Fruit fly (Drosophila melanogaster) whole organism, embryonic: ENCODE measurements around the gene pyd.

Source experiments
- Ada2b ChIP-seq: fragments of 200-800 bp; sonication (Bioruptor generic); IDR thresholded peaks from 2 replicates; pipeline ENCODE4 v1.3.6; 2022; ENCODE audit warnings: missing biosample characterization, missing genetic modification characterization
- CG10209 ChIP-seq: fragments of 200-800 bp; sonication (Bioruptor generic); optimal IDR thresholded peaks from 3 replicates; lab custom pipeline; 2017; ENCODE audit warnings: missing biosample characterization, mild to moderate bottlenecking, missing genetic modification characterization, missing genetic modification reagents
- CG1024 ChIP-seq: fragments of 200-800 bp; sonication (Bioruptor generic); IDR thresholded peaks from 2 replicates; pipeline ENCODE4 v1.3.6; 2022; ENCODE audit warnings: missing biosample characterization, missing genetic modification characterization
- CG10654 ChIP-seq: fragments of 200-800 bp; sonication (Bioruptor generic); optimal IDR thresholded peaks from 2 replicates; lab custom pipeline; 2016; ENCODE audit warnings: missing biosample characterization, missing genetic modification characterization
- CG12219 ChIP-seq: fragments of 200-800 bp; sonication (Bioruptor generic); optimal IDR thresholded peaks from 3 replicates; lab custom pipeline; 2018; ENCODE audit warnings: missing biosample characterization, mild to moderate bottlenecking, missing genetic modification characterization
- CG17912 ChIP-seq: fragments of 200-800 bp; sonication (Bioruptor generic); optimal IDR thresholded peaks from 2 replicates; lab custom pipeline; 2018; ENCODE audit warnings: missing biosample characterization, mild to moderate bottlenecking, missing genetic modification characterization
- CG18011 ChIP-seq: fragments of 200-800 bp; sonication (Bioruptor generic); optimal IDR thresholded peaks from 2 replicates; lab custom pipeline; 2017; ENCODE audit warnings: missing biosample characterization, missing genetic modification characterization, mild to moderate bottlenecking, moderate library complexity, missing genotype
- CG2202 ChIP-seq: fragments of 200-800 bp; sonication (Bioruptor generic); optimal IDR thresholded peaks from 2 replicates; lab custom pipeline; 2018; ENCODE audit warnings: missing biosample characterization, mild to moderate bottlenecking, missing genetic modification characterization
- CG32532 ChIP-seq: fragments of 200-800 bp; sonication (Bioruptor generic); IDR thresholded peaks from 2 replicates; pipeline ENCODE4 v1.3.6; 2022; ENCODE audit warnings: missing biosample characterization, missing genetic modification characterization
- CG32767 ChIP-seq: fragments of 200-800 bp; sonication (Bioruptor generic); IDR thresholded peaks from 2 replicates; pipeline ENCODE4 v1.3.6; 2022; ENCODE audit warnings: missing biosample characterization, missing genetic modification characterization
- CG3995 ChIP-seq: fragments of 200-800 bp; sonication (Bioruptor generic); optimal IDR thresholded peaks from 3 replicates; lab custom pipeline; 2016; ENCODE audit warnings: missing biosample characterization, missing genetic modification characterization
- CG6654 ChIP-seq: fragments of 200-800 bp; sonication (Bioruptor generic); optimal IDR thresholded peaks from 2 replicates; lab custom pipeline; 2017; ENCODE audit warnings: missing biosample characterization, mild to moderate bottlenecking, missing genetic modification characterization
- CG6683 ChIP-seq: fragments of 200-800 bp; sonication (Bioruptor generic); optimal IDR thresholded peaks from 2 replicates; lab custom pipeline; 2017; ENCODE audit warnings: missing biosample characterization, mild to moderate bottlenecking, missing genetic modification characterization, missing genetic modification reagents
- CG6854 ChIP-seq: fragments of 200-800 bp; sonication (Bioruptor generic); optimal IDR thresholded peaks from 3 replicates; lab custom pipeline; 2017; ENCODE audit warnings: missing biosample characterization, mild to moderate bottlenecking, missing genetic modification characterization
- CG7839 ChIP-seq: fragments of 200-800 bp; sonication (Bioruptor generic); optimal IDR thresholded peaks from 3 replicates; lab custom pipeline; 2018; ENCODE audit warnings: missing biosample characterization, mild to moderate bottlenecking, missing genetic modification characterization, moderate library complexity
- D ChIP-seq, 2 experiments: fragments of 200-800 bp in 1 of 2; fragments of >200 bp in 1 of 2; sonication (Bioruptor generic) in 1 of 2; optimal IDR thresholded peaks; 2 replicates in 1 of 2; 3 replicates in 1 of 2; lab custom pipeline; 2017; ENCODE audit warnings: mild to moderate bottlenecking in 1 of 2, missing biosample characterization in 1 of 2, missing genetic modification characterization in 1 of 2, missing genetic modification reagents in 1 of 2
- Dfd ChIP-seq, 2 experiments: fragments of >200 bp; optimal IDR thresholded peaks; 2 replicates each; lab custom pipeline; 2017; ENCODE audit warnings: missing biosample characterization in 2 of 2, missing genetic modification characterization in 2 of 2
- Ets97D ChIP-seq: fragments of 200-800 bp; sonication (Bioruptor generic); optimal IDR thresholded peaks from 3 replicates; lab custom pipeline; 2016; ENCODE audit warnings: missing biosample characterization, missing genetic modification characterization
- Fer1 ChIP-seq: fragments of 200-800 bp; sonication (Bioruptor generic); optimal IDR thresholded peaks from 2 replicates; lab custom pipeline; 2017; ENCODE audit warnings: missing biosample characterization, mild to moderate bottlenecking, missing genetic modification characterization
- Hmx ChIP-seq: fragments of 200-800 bp; sonication (Bioruptor generic); optimal IDR thresholded peaks from 2 replicates; lab custom pipeline; 2016; ENCODE audit warnings: missing biosample characterization, missing genetic modification characterization
- Lhr ChIP-seq: fragments of 200-800 bp; sonication (Bioruptor generic); optimal IDR thresholded peaks from 3 replicates; lab custom pipeline; 2017; ENCODE audit warnings: mild to moderate bottlenecking, missing biosample characterization, missing genetic modification reagents, missing genetic modification characterization
- Meics ChIP-seq: fragments of 200-800 bp; sonication (Bioruptor generic); optimal IDR thresholded peaks from 2 replicates; lab custom pipeline; 2017; ENCODE audit warnings: missing biosample characterization, mild to moderate bottlenecking, missing genetic modification characterization
- Nf-YB ChIP-seq: fragments of 200-800 bp; sonication (Bioruptor generic); optimal IDR thresholded peaks from 3 replicates; lab custom pipeline; 2019; ENCODE audit warnings: missing biosample characterization, mild to moderate bottlenecking, missing genetic modification characterization, moderate library complexity
- Sin3A ChIP-seq: fragments of >200 bp; optimal IDR thresholded peaks from 2 replicates; lab custom pipeline; 2018
- Taf1 ChIP-seq: fragments of 200-800 bp; sonication (Bioruptor generic); IDR thresholded peaks from 2 replicates; pipeline ENCODE4 v1.3.6; 2022; ENCODE audit warnings: missing biosample characterization, missing genetic modification characterization
- Trl ChIP-seq, 3 experiments: fragments of >200 bp in 2 of 3; fragments of 200-800 bp in 1 of 3; sonication (Bioruptor generic) in 1 of 3; optimal IDR thresholded peaks; 2 replicates in 1 of 3; 3 replicates in 2 of 3; lab custom pipeline; 2016 to 2017; ENCODE audit warnings: missing biosample characterization in 1 of 3, missing genetic modification characterization in 1 of 3
- ato ChIP-seq: fragments of 200-800 bp; sonication (Bioruptor generic); IDR thresholded peaks from 2 replicates; pipeline ENCODE4 v1.3.6; 2022; ENCODE audit warnings: missing biosample characterization, missing genetic modification characterization; ENCODE audit not compliant: partially characterized antibody
- crc ChIP-seq: fragments of 200-800 bp; sonication (Bioruptor generic); optimal IDR thresholded peaks from 2 replicates; lab custom pipeline; 2016; ENCODE audit warnings: missing biosample characterization, missing genetic modification characterization
- danr ChIP-seq: fragments of 200-800 bp; sonication (Bioruptor generic); IDR thresholded peaks from 2 replicates; pipeline ENCODE4 v1.3.6; 2022; ENCODE audit warnings: missing biosample characterization, missing genetic modification characterization
- dimm ChIP-seq: fragments of 200-800 bp; sonication (Bioruptor generic); IDR thresholded peaks from 2 replicates; pipeline ENCODE4 v1.3.6; 2022; ENCODE audit warnings: missing biosample characterization, missing genetic modification characterization
- disco-r ChIP-seq: fragments of 200-800 bp; sonication (Bioruptor generic); optimal IDR thresholded peaks from 2 replicates; lab custom pipeline; 2016; ENCODE audit warnings: missing biosample characterization, missing genetic modification characterization
- esg ChIP-seq: fragments of 200-800 bp; sonication (Bioruptor generic); conservative IDR thresholded peaks from 2 replicates; pipeline ENCODE4 v1.3.6; 2022; ENCODE audit warnings: missing biosample characterization, missing genetic modification characterization
- lab ChIP-seq: fragments of 200-800 bp; sonication (Bioruptor generic); optimal IDR thresholded peaks from 3 replicates; lab custom pipeline; 2017; ENCODE audit warnings: missing biosample characterization, missing genetic modification characterization, mild to moderate bottlenecking, moderate library complexity, missing genetic modification reagents
- lbe ChIP-seq: fragments of 200-800 bp; sonication (Bioruptor generic); optimal IDR thresholded peaks from 2 replicates; lab custom pipeline; 2016; ENCODE audit warnings: missing biosample characterization, mild to moderate bottlenecking, missing genetic modification characterization
- mam ChIP-seq: fragments of 200-800 bp; sonication (Bioruptor generic); optimal IDR thresholded peaks from 3 replicates; lab custom pipeline; 2016; ENCODE audit warnings: missing biosample characterization, missing genetic modification characterization
- pros ChIP-seq: fragments of 200-800 bp; sonication (Bioruptor generic); optimal IDR thresholded peaks from 3 replicates; lab custom pipeline; 2019; ENCODE audit warnings: missing biosample characterization, mild to moderate bottlenecking, missing genetic modification characterization, moderate library complexity
- row ChIP-seq: fragments of 200-800 bp; sonication (Bioruptor generic); IDR thresholded peaks from 3 replicates; pipeline ENCODE4 v1.3.6; 2022; ENCODE audit warnings: missing biosample characterization, missing genetic modification characterization
- run ChIP-seq: fragments of 200-800 bp; sonication (Bioruptor generic); optimal IDR thresholded peaks from 3 replicates; lab custom pipeline; 2018; ENCODE audit warnings: missing biosample characterization, mild to moderate bottlenecking, missing genetic modification characterization
- schlank ChIP-seq: fragments of 200-800 bp; sonication (Bioruptor generic); optimal IDR thresholded peaks from 2 replicates; lab custom pipeline; 2018; ENCODE audit warnings: missing biosample characterization, mild to moderate bottlenecking, missing genetic modification characterization
- sna ChIP-seq: fragments of 200-800 bp; sonication (Bioruptor generic); IDR thresholded peaks from 2 replicates; pipeline ENCODE4 v1.3.6; 2022; ENCODE audit warnings: missing biosample characterization, missing genetic modification characterization; ENCODE audit not compliant: partially characterized antibody
- tna ChIP-seq: fragments of 200-800 bp; sonication (Bioruptor generic); IDR thresholded peaks from 2 replicates; pipeline ENCODE4 v1.3.6; 2022; ENCODE audit warnings: missing biosample characterization, missing genetic modification characterization; ENCODE audit not compliant: partially characterized antibody
- toy ChIP-seq: fragments of 200-800 bp; sonication (Bioruptor generic); IDR thresholded peaks from 2 replicates; pipeline ENCODE4 v1.3.6; 2022; ENCODE audit warnings: missing biosample characterization, missing genetic modification characterization
- usp ChIP-seq: fragments of >200 bp; optimal IDR thresholded peaks from 2 replicates; lab custom pipeline; 2017; ENCODE audit warnings: missing biosample characterization, missing genetic modification characterization
- wdn ChIP-seq: fragments of 200-800 bp; sonication (Bioruptor generic); IDR thresholded peaks from 2 replicates; pipeline ENCODE4 v1.3.6; 2022; ENCODE audit warnings: missing biosample characterization, missing genetic modification characterization

The pyd gene

DNA sequence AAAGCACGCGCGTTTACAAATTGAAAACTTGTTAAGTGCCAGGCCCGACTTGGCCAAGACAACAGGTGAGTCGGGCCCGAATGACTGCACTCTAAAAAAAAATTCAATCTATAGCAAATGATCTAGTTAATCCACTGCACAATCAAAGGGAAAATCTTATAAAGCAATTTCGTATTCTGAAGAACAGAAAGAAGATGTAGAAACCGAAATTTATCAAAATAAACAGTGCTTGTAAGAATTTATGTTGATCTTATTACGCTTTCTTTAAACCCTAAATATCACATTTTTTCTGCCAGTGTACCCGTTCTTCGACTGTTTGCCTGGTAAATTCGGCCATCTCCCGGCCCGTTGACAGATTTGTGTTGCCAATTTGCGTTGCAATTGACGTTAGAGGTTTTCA is 35.0 kb downstream of the pyd start (continued):
- TF ChIP-seq D (optimal IDR thresholded peaks at IDR 0.05; lab: Kevin White, UChicago) (no peak), D (GFP tag; optimal IDR thresholded peaks at IDR 0.05; lab: Kevin White, UChicago) (peak; percentile 22), CG10654 (peak; percentile 21), Trl (optimal IDR thresholded peaks at IDR 0.05; lab: Kevin White, UChicago) (no peak), Trl (GFP tag; optimal IDR thresholded peaks at IDR 0.05; lab: Kevin White, UChicago) (peak; percentile 77), dimm (GFP tag; lab: Robert Waterston, UW) (no peak), Lhr (GFP tag; lab: Kevin White, UChicago) (no peak), disco-r (GFP tag; lab: Kevin White, UChicago) (peak; percentile 20), esg (GFP tag; lab: Robert Waterston, UW) (peak; percentile 57), Ada2b (GFP tag; lab: Robert Waterston, UW) (peak; percentile 72), CG2202 (tag; lab: Kevin White, UChicago) (peak; percentile 11), Ets97D (GFP tag; lab: Kevin White, UChicago) (peak; percentile 16), CG17912 (GFP tag; lab: Kevin White, UChicago) (no peak), CG32767 (GFP tag; lab: Robert Waterston, UW) (peak; percentile 32; the same call in 1 of the 2 replicates), Meics (GFP tag; lab: Kevin White, UChicago) (peak; percentile 66), Nf-YB (peak; percentile 30), CG10209 (GFP tag; lab: Kevin White, UChicago) (peak; percentile 66), Sin3A (lab: Kevin White, UChicago) (no peak), row (GFP tag; lab: Robert Waterston, UW) (peak; percentile 81), crc (GFP tag; lab: Kevin White, UChicago) (peak; percentile 45), CG7839 (tag; lab: Kevin White, UChicago) (peak; percentile 73), CG12219 (GFP tag; lab: Kevin White, UChicago) (peak; percentile 68), CG32532 (GFP tag; lab: Robert Waterston, UW) (peak; percentile 56; the same call in 1 of the 2 replicates), Hmx (GFP tag; lab: Kevin White, UChicago) (no peak), lab (GFP tag; lab: Kevin White, UChicago) (peak; percentile 75), usp (no peak), CG6854 (GFP tag; lab: Kevin White, UChicago) (peak; percentile 6), run (tag; lab: Kevin White, UChicago) (peak; percentile 58), CG3995 (GFP tag; lab: Kevin White, UChicago) (no peak), wdn (GFP tag; lab: Robert Waterston, UW) (0 out of 2 replicates have a peak, but pooled peaks have one; percentile 24), Fer1 (GFP tag; lab: Kevin White, UChicago) (peak; percentile 77), CG6683 (GFP tag; lab: Kevin White, UChicago) (no peak), schlank (tag; lab: Kevin White, UChicago) (no peak), Dfd (GFP tag; optimal IDR thresholded peaks at IDR 0.05; lab: Kevin White, UChicago) (no peak), sna (GFP tag; lab: Robert Waterston, UW) (no peak), mam (GFP tag; lab: Kevin White, UChicago) (peak; percentile 45), CG18011 (GFP tag; lab: Kevin White, UChicago) (peak; percentile 41), CG1024 (GFP tag; lab: Robert Waterston, UW) (no peak), tna (GFP tag; lab: Robert Waterston, UW) (no peak), CG6654 (GFP tag; lab: Kevin White, UChicago) (no peak), ato (GFP tag; lab: Robert Waterston, UW) (no peak), danr (no peak), lbe (no peak), pros (GFP tag; lab: Kevin White, UChicago) (no peak), toy (GFP tag; lab: Robert Waterston, UW) (no peak), Taf1 (GFP tag; lab: Robert Waterston, UW) (0 out of 2 replicates have a peak, but pooled peaks have one; percentile 26)
